Worm (Caenorhabditis elegans) whole organism, late embryonic: Measurements from ENCODE around the gene nhr-45.

Experiments
- ceh-9 ChIP-seq: sonication (generic microtip); optimal IDR thresholded peaks from 2 replicates; lab custom pipeline; 2016; ENCODE audit warnings: mild to moderate bottlenecking, missing genetic modification characterization, inconsistent platforms, missing compliant biosample characterization
- che-1 ChIP-seq: sonication (generic microtip); optimal IDR thresholded peaks from 2 replicates; lab custom pipeline; 2016; ENCODE audit warnings: mild to moderate bottlenecking, missing genetic modification characterization, missing compliant biosample characterization
- gmeb-2 ChIP-seq: sonication (generic microtip); optimal IDR thresholded peaks from 2 replicates; lab custom pipeline; 2016; ENCODE audit warnings: missing genetic modification characterization, inconsistent platforms, missing compliant biosample characterization
- lin-11 ChIP-seq: fragments of 200-800 bp; sonication (Bioruptor generic); optimal IDR thresholded peaks from 2 replicates; lab custom pipeline; 2018; ENCODE audit warnings: mild to moderate bottlenecking, missing genetic modification characterization, missing compliant biosample characterization
- npax-4 ChIP-seq: sonication (generic microtip); optimal IDR thresholded peaks from 2 replicates; lab custom pipeline; 2016; ENCODE audit warnings: missing genetic modification characterization, missing compliant biosample characterization
- pha-2 ChIP-seq: sonication (generic microtip); optimal IDR thresholded peaks from 2 replicates; lab custom pipeline; 2017; ENCODE audit warnings: mild to moderate bottlenecking, missing genetic modification characterization, missing compliant biosample characterization
- syd-9 ChIP-seq: sonication (generic microtip); optimal IDR thresholded peaks from 2 replicates; lab custom pipeline; 2016; ENCODE audit warnings: mild to moderate bottlenecking, missing genetic modification characterization, moderate library complexity, missing compliant biosample characterization
- unc-86 ChIP-seq: sonication (generic microtip); optimal IDR thresholded peaks from 2 replicates; lab custom pipeline; 2016; ENCODE audit warnings: missing genetic modification characterization, missing compliant biosample characterization

Gene nhr-45

ce11 chrX:4607300-4607699, 52.8 kb downstream of the nhr-45 start:
- TF ChIP-seq lin-11 (tag; lab: Kevin White, UChicago), result no peak
- TF ChIP-seq ceh-9 (tag; lab: Kevin White, UChicago), result no peak
- no peak for TF ChIP-seq unc-86 (tag; lab: Kevin White, UChicago)
- TF ChIP-seq pha-2 (tag; lab: Kevin White, UChicago), result no peak
- TF ChIP-seq syd-9 (tag; lab: Kevin White, UChicago), result no peak
- TF ChIP-seq gmeb-2 (tag; lab: Kevin White, UChicago), result no peak
- TF ChIP-seq che-1 (tag; lab: Kevin White, UChicago), result no peak
- no peak for TF ChIP-seq npax-4
